Worm (Caenorhabditis elegans) whole organism, L1 larva: Measurements from ENCODE around the gene ssp-36.

Experiments used
- aly-2 ChIP-seq: fragments of 150-350 bp; optimal IDR thresholded peaks from 2 replicates; lab custom pipeline; 2014; ENCODE audit warnings: missing biosample characterization, missing genetic modification characterization
- lin-14 ChIP-seq: fragments of 200-800 bp; sonication (Bioruptor generic); optimal IDR thresholded peaks from 2 replicates; lab custom pipeline; 2018; ENCODE audit warnings: mild to moderate bottlenecking, missing genetic modification characterization, moderate library complexity, missing compliant biosample characterization
- lin-39 ChIP-seq: fragments of 150-350 bp; optimal IDR thresholded peaks from 2 replicates; lab custom pipeline; 2014; ENCODE audit warnings: missing biosample characterization, missing genetic modification reagents, missing genetic modification characterization
- mdl-1 ChIP-seq, 2 experiments: fragments of 150-350 bp; optimal IDR thresholded peaks; 2 replicates each; lab custom pipeline; 2014 to 2017; ENCODE audit warnings: missing biosample characterization in 2 of 2, missing genetic modification characterization in 2 of 2, inconsistent platforms in 1 of 2
- nhr-11 ChIP-seq: fragments of 150-350 bp; optimal IDR thresholded peaks from 2 replicates; lab custom pipeline; 2014; ENCODE audit warnings: missing biosample characterization, missing genetic modification characterization
- nhr-77 ChIP-seq: fragments of 150-350 bp; optimal IDR thresholded peaks from 2 replicates; lab custom pipeline; 2014; ENCODE audit warnings: missing biosample characterization, missing genetic modification characterization
- skn-1 ChIP-seq: fragments of 150-350 bp; optimal IDR thresholded peaks from 2 replicates; lab custom pipeline; 2014; ENCODE audit warnings: missing biosample characterization, missing genetic modification characterization

DNA sequence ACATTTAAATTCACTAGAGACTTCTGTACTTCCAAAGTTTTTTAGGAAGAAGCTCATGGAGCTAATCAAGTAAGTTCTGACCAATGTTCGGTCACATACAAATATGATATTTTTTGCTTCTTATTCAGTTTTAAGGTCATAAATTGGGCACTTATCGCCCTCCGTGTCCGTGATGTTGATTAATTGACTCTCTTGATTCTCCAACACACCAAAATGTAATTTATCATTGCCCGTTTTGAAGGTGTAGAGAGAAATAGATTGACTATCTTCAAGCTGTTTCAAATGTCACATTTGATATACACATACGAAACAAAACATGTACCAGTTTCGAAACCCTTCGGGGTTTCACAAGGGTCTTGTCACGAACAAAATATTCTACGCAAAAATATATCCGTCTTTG lies 24.6 kb upstream of the ssp-36 start:
- TF ChIP-seq mdl-1 (tag; optimal IDR thresholded peaks at IDR 0.05; lab: Kevin White, UChicago) (no peak), skn-1 (no peak), lin-39 (tag; lab: Kevin White, UChicago) (peak; percentile 47), lin-14 (GFP tag; lab: Kevin White, UChicago) (no peak), nhr-11 (tag; lab: Kevin White, UChicago) (no peak), nhr-77 (tag; lab: Kevin White, UChicago) (no peak), aly-2 (tag; lab: Kevin White, UChicago) (no peak)
